Worm (Caenorhabditis elegans): ENCODE measurements around the gene brc-2.

Gene brc-2

ce11 chrIII:6880797-6881196 is 22.1 kb downstream of the brc-2 start, which contains the start of gene K04C2.7:
Gene K04C2.7 (plus strand): TSS chrIII:6881097.
- TF ChIP-seq ztf-23 (GFP tag; IDR thresholded peaks at IDR 0.05) (no peak), cog-1 (tag; optimal IDR thresholded peaks at IDR 0.05) (no peak)

- TF ChIP-seq ztf-29 (GFP tag; IDR thresholded peaks at IDR 0.05) (no peak), T22C8.4 (GFP tag; IDR thresholded peaks at IDR 0.05) (no peak), klf-2 (GFP tag; conservative IDR thresholded peaks at IDR 0.05) (no peak)
Observed at ce11 chrIII:6873724-6874123, 29.2 kb downstream of the brc-2 start.

- TF ChIP-seq flt-1 (GFP tag; IDR thresholded peaks at IDR 0.05) (no peak), cog-1 (tag; optimal IDR thresholded peaks at IDR 0.05) (no peak), ztf-29 (GFP tag; IDR thresholded peaks at IDR 0.05) (no peak), T22C8.4 (GFP tag; IDR thresholded peaks at IDR 0.05) (no peak), ztf-23 (GFP tag; IDR thresholded peaks at IDR 0.05) (no peak), klf-2 (GFP tag; conservative IDR thresholded peaks at IDR 0.05) (no peak), ref-1 (GFP tag; conservative IDR thresholded peaks at IDR 0.05) (no peak), tab-1 (GFP tag; IDR thresholded peaks at IDR 0.05) (no peak), med-1 (GFP tag; optimal IDR thresholded peaks at IDR 0.05; ENCODE audit: insufficient read depth) (no peak)
Observed at ce11 chrIII:6872534-6873150, 30.3 kb downstream of the brc-2 start, which contains the start of gene K04C2.3. Gene K04C2.3 (plus strand): TSS chrIII:6873089.

ce11 chrIII:6871668-6872067 is 31.2 kb downstream of the brc-2 start:
- no peak for TF ChIP-seq ztf-29 (GFP tag; IDR thresholded peaks at IDR 0.05)
- TF ChIP-seq flt-1 (GFP tag; IDR thresholded peaks at IDR 0.05): no peak
- TF ChIP-seq tab-1 (GFP tag; IDR thresholded peaks at IDR 0.05): no peak
- no peak for TF ChIP-seq cog-1 (tag; optimal IDR thresholded peaks at IDR 0.05)
- no peak for TF ChIP-seq ref-1 (GFP tag; conservative IDR thresholded peaks at IDR 0.05)
- TF ChIP-seq med-1 (GFP tag; optimal IDR thresholded peaks at IDR 0.05; ENCODE audit: insufficient read depth): no peak
- no peak for TF ChIP-seq klf-2 (GFP tag; conservative IDR thresholded peaks at IDR 0.05)
- no peak for TF ChIP-seq ztf-23 (GFP tag; IDR thresholded peaks at IDR 0.05)
- TF ChIP-seq T22C8.4 (GFP tag; IDR thresholded peaks at IDR 0.05): no peak

- no peak for TF ChIP-seq med-1 (GFP tag; optimal IDR thresholded peaks at IDR 0.05; ENCODE audit: insufficient read depth)
- no peak for TF ChIP-seq T22C8.4 (GFP tag; IDR thresholded peaks at IDR 0.05)
- no peak for TF ChIP-seq tab-1 (GFP tag; IDR thresholded peaks at IDR 0.05)
- no peak for TF ChIP-seq ztf-23 (GFP tag; IDR thresholded peaks at IDR 0.05)
- TF ChIP-seq ref-1 (GFP tag; conservative IDR thresholded peaks at IDR 0.05): no peak
- no peak for TF ChIP-seq klf-2 (GFP tag; conservative IDR thresholded peaks at IDR 0.05)
- no peak for TF ChIP-seq ztf-29 (GFP tag; IDR thresholded peaks at IDR 0.05)
- TF ChIP-seq flt-1 (GFP tag; IDR thresholded peaks at IDR 0.05): no peak
- TF ChIP-seq cog-1 (tag; optimal IDR thresholded peaks at IDR 0.05): no peak
Observed at ce11 chrIII:6871067-6871466, 31.8 kb downstream of the brc-2 start.

ce11 chrIII:6869996-6870395 is 32.9 kb downstream of the brc-2 start, which contains the start of gene K04C2.8:
Gene K04C2.8 (plus strand): TSS chrIII:6870296.
- no peak for TF ChIP-seq ztf-29 (GFP tag; IDR thresholded peaks at IDR 0.05)
- no peak for TF ChIP-seq klf-2 (GFP tag; conservative IDR thresholded peaks at IDR 0.05)
- TF ChIP-seq T22C8.4 (GFP tag; IDR thresholded peaks at IDR 0.05): no peak
- no peak for TF ChIP-seq flt-1 (GFP tag; IDR thresholded peaks at IDR 0.05)
- no peak for TF ChIP-seq ref-1 (GFP tag; conservative IDR thresholded peaks at IDR 0.05)
- TF ChIP-seq cog-1 (tag; optimal IDR thresholded peaks at IDR 0.05): no peak
- TF ChIP-seq tab-1 (GFP tag; IDR thresholded peaks at IDR 0.05): no peak
- TF ChIP-seq med-1 (GFP tag; optimal IDR thresholded peaks at IDR 0.05; ENCODE audit: insufficient read depth): no peak
- TF ChIP-seq ztf-23 (GFP tag; IDR thresholded peaks at IDR 0.05): no peak

- TF ChIP-seq cog-1 (tag; optimal IDR thresholded peaks at IDR 0.05) (no peak), tab-1 (GFP tag; IDR thresholded peaks at IDR 0.05) (no peak), med-1 (GFP tag; optimal IDR thresholded peaks at IDR 0.05; ENCODE audit: insufficient read depth) (no peak), klf-2 (GFP tag; conservative IDR thresholded peaks at IDR 0.05) (no peak), T22C8.4 (GFP tag; IDR thresholded peaks at IDR 0.05) (no peak), ref-1 (GFP tag; conservative IDR thresholded peaks at IDR 0.05) (no peak), ztf-23 (GFP tag; IDR thresholded peaks at IDR 0.05) (no peak), ztf-29 (GFP tag; IDR thresholded peaks at IDR 0.05) (no peak), flt-1 (GFP tag; IDR thresholded peaks at IDR 0.05) (no peak)
Observed at ce11 chrIII:6869268-6869667, 33.6 kb downstream of the brc-2 start, which contains the start of the genes cra-1 and kbp-1. Gene cra-1 (minus strand): TSS chrIII:6869460. Gene kbp-1 (plus strand): TSS chrIII:6869633.

- TF ChIP-seq flt-1 (GFP tag; IDR thresholded peaks at IDR 0.05) (no peak), med-1 (GFP tag; optimal IDR thresholded peaks at IDR 0.05; ENCODE audit: insufficient read depth) (no peak), T22C8.4 (GFP tag; IDR thresholded peaks at IDR 0.05) (no peak)
Observed at ce11 chrIII:6863901-6864300, 39.0 kb downstream of the brc-2 start, which contains the start of gene sma-3. Gene sma-3 (minus strand): TSS chrIII:6863968.

ce11 chrIII:6859482-6859881 is 43.4 kb downstream of the brc-2 start, which contains the start of gene clec-158:
Gene clec-158 (minus strand): TSS chrIII:6859582.
- TF ChIP-seq ztf-23 (GFP tag; IDR thresholded peaks at IDR 0.05) (no peak), T22C8.4 (GFP tag; IDR thresholded peaks at IDR 0.05) (no peak), tab-1 (GFP tag; IDR thresholded peaks at IDR 0.05) (no peak)

- TF ChIP-seq ztf-23 (GFP tag; IDR thresholded peaks at IDR 0.05): no peak
- TF ChIP-seq cog-1 (tag; optimal IDR thresholded peaks at IDR 0.05): no peak
- TF ChIP-seq ztf-29 (GFP tag; IDR thresholded peaks at IDR 0.05): no peak
- TF ChIP-seq klf-2 (GFP tag; conservative IDR thresholded peaks at IDR 0.05): no peak
- no peak for TF ChIP-seq med-1 (GFP tag; optimal IDR thresholded peaks at IDR 0.05; ENCODE audit: insufficient read depth)
- TF ChIP-seq tab-1 (GFP tag; IDR thresholded peaks at IDR 0.05): no peak
- no peak for TF ChIP-seq ref-1 (GFP tag; conservative IDR thresholded peaks at IDR 0.05)
- TF ChIP-seq flt-1 (GFP tag; IDR thresholded peaks at IDR 0.05): no peak
- no peak for TF ChIP-seq T22C8.4 (GFP tag; IDR thresholded peaks at IDR 0.05)
Observed at ce11 chrIII:6857390-6857848, 45.5 kb downstream of the brc-2 start.

Measured in whole organism, midembryonic.